Fruit fly (Drosophila melanogaster): ENCODE data around the gene CG9686.

DNA sequence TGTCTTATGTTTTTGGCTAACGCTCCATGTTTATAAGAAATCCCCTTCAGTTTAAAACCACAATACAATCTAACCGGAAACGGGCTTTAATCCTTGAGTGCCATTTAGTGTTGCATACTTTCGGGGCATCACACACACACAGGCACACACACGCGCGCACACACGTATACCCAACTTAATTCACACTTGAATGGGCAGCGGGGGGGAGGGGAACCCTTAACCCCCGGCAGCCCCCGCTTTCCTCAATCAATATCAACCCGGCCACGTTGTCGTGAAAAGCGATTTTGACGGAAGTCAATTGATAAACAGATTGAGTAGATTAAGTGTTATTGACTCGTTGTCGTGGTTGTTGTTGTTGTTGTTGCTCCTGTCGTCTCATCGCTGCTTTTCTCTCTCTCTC is 32.1 kb upstream of the CG9686 start:
- TF ChIP-seq usp (GFP tag; optimal IDR thresholded peaks at IDR 0.05) (no peak), Dll (optimal IDR thresholded peaks at IDR 0.05) (no peak), psq (optimal IDR thresholded peaks at IDR 0.05) (no peak), EcR (GFP tag; optimal IDR thresholded peaks at IDR 0.05) (no peak), CG8478 (optimal IDR thresholded peaks at IDR 0.05) (no peak), pan (optimal IDR thresholded peaks at IDR 0.05) (no peak)

Measured in whole organism.